Worm (Caenorhabditis elegans) whole organism, L1 larva: ENCODE measurements around the gene clx-1.

Experiments
- blmp-1 ChIP-seq: fragments of 150-350 bp; optimal IDR thresholded peaks from 2 replicates; lab custom pipeline; 2014; ENCODE audit warnings: missing biosample characterization, missing genetic modification characterization
- ceh-63 ChIP-seq: fragments of 200-800 bp; sonication (Bioruptor generic); optimal IDR thresholded peaks from 2 replicates; lab custom pipeline; 2018; ENCODE audit warnings: mild to moderate bottlenecking, missing genetic modification characterization, missing compliant biosample characterization
- ceh-8 ChIP-seq: fragments of 200-800 bp; sonication (Bioruptor generic); optimal IDR thresholded peaks from 2 replicates; lab custom pipeline; 2018; ENCODE audit warnings: mild to moderate bottlenecking, missing genetic modification characterization, moderate library complexity, missing compliant biosample characterization
- ceh-82 ChIP-seq, 3 experiments: fragments of 150-350 bp in 1 of 3; sonication (generic microtip) in 2 of 3; optimal IDR thresholded peaks; 2 replicates each; lab custom pipeline; 2014 to 2017; ENCODE audit warnings: missing biosample characterization in 3 of 3, missing genetic modification characterization in 3 of 3
- ceh-88 ChIP-seq: fragments of 200-800 bp; sonication (Bioruptor generic); IDR thresholded peaks from 2 replicates; pipeline ENCODE4 v1.3.6; 2022; ENCODE audit warnings: missing genetic modification characterization, missing compliant biosample characterization
- ceh-90 ChIP-seq: sonication (generic microtip); optimal IDR thresholded peaks from 2 replicates; lab custom pipeline; 2016; ENCODE audit warnings: missing genetic modification characterization, missing compliant biosample characterization
- ces-1 ChIP-seq: fragments of 150-350 bp; optimal IDR thresholded peaks from 2 replicates; lab custom pipeline; 2014; ENCODE audit warnings: missing biosample characterization, missing genetic modification reagents, missing genetic modification characterization
- dpl-1 ChIP-seq, 3 experiments: fragments of 150-350 bp in 2 of 3; sonication (generic microtip) in 1 of 3; optimal IDR thresholded peaks; 2 replicates each; lab custom pipeline; 2014 to 2017; ENCODE audit warnings: missing biosample characterization in 3 of 3, missing genetic modification characterization in 3 of 3, missing genetic modification reagents in 3 of 3
- dsc-1 ChIP-seq: sonication (generic microtip); optimal IDR thresholded peaks from 2 replicates; lab custom pipeline; 2016; ENCODE audit warnings: mild to moderate bottlenecking, missing genetic modification characterization, missing compliant biosample characterization
- efl-1 ChIP-seq, 4 experiments: fragments of 150-350 bp; optimal IDR thresholded peaks in 3 of 4; peaks in 1 of 4; 1 replicate in 1 of 4; 2 replicates in 3 of 4; lab custom pipeline; 2014; ENCODE audit warnings: missing biosample characterization in 2 of 4, missing genetic modification characterization in 2 of 4, missing genetic modification reagents in 2 of 4
- egl-13 ChIP-seq: sonication (generic microtip); optimal IDR thresholded peaks from 2 replicates; lab custom pipeline; 2016; ENCODE audit warnings: missing genotype, missing genetic modification reagents, missing genetic modification characterization, missing compliant biosample characterization
- elt-2 ChIP-seq: sonication (generic microtip); optimal IDR thresholded peaks from 2 replicates; lab custom pipeline; 2016; ENCODE audit warnings: missing genetic modification characterization, mild to moderate bottlenecking, inconsistent platforms, missing compliant biosample characterization, missing genetic modification reagents
- elt-3 ChIP-seq, 6 experiments: fragments of 150-350 bp in 1 of 6; sonication (generic microtip); optimal IDR thresholded peaks; 2 replicates each; lab custom pipeline; 2017 to 2018; ENCODE audit warnings: missing biosample characterization in 6 of 6, missing genetic modification characterization in 6 of 6, inconsistent platforms in 1 of 6
- ets-5 ChIP-seq: fragments of 200-800 bp; sonication (Bioruptor generic); IDR thresholded peaks from 2 replicates; pipeline ENCODE4 v1.3.6; 2022; ENCODE audit warnings: missing genetic modification characterization, missing compliant biosample characterization
- fkh-10 ChIP-seq: sonication (generic microtip); optimal IDR thresholded peaks from 2 replicates; lab custom pipeline; 2017; ENCODE audit warnings: missing biosample characterization, missing genetic modification reagents, missing genetic modification characterization
- fkh-8 ChIP-seq: sonication (generic microtip); optimal IDR thresholded peaks from 2 replicates; lab custom pipeline; 2016; ENCODE audit warnings: mild to moderate bottlenecking, missing genetic modification characterization, missing compliant biosample characterization
- grh-1 ChIP-seq: fragments of 200-800 bp; sonication (Bioruptor generic); IDR thresholded peaks from 2 replicates; pipeline ENCODE4 v1.3.6; 2022; ENCODE audit warnings: missing genetic modification reagents, missing genetic modification characterization, missing compliant biosample characterization
- hlh-17 ChIP-seq: fragments of 200-800 bp; sonication (Bioruptor generic); optimal IDR thresholded peaks from 2 replicates; lab custom pipeline; 2018; ENCODE audit warnings: missing genetic modification characterization, mild to moderate bottlenecking, missing compliant biosample characterization, moderate library complexity, borderline replicate concordance
- hlh-4 ChIP-seq: sonication (generic microtip); optimal IDR thresholded peaks from 2 replicates; lab custom pipeline; 2016; ENCODE audit warnings: mild to moderate bottlenecking, missing genetic modification characterization, missing compliant biosample characterization
- irx-1 ChIP-seq: sonication (generic microtip); optimal IDR thresholded peaks from 2 replicates; lab custom pipeline; 2016; ENCODE audit warnings: missing genetic modification characterization, missing compliant biosample characterization
- isw-1 ChIP-seq: fragments of 200-800 bp; sonication (Bioruptor generic); IDR thresholded peaks from 2 replicates; pipeline ENCODE4 v1.3.6; 2022; ENCODE audit warnings: missing genetic modification characterization, missing compliant biosample characterization
- lin-15B ChIP-seq: fragments of 150-350 bp; sonication (generic microtip); optimal IDR thresholded peaks from 3 replicates; lab custom pipeline; 2014; ENCODE audit warnings: missing biosample characterization, missing genetic modification characterization
- lin-39 ChIP-seq: fragments of 150-350 bp; optimal IDR thresholded peaks from 2 replicates; lab custom pipeline; 2014; ENCODE audit warnings: missing biosample characterization, missing genetic modification reagents, missing genetic modification characterization
- lir-3 ChIP-seq: sonication (generic microtip); optimal IDR thresholded peaks from 2 replicates; lab custom pipeline; 2016; ENCODE audit warnings: mild to moderate bottlenecking, missing genetic modification characterization, moderate library complexity, missing compliant biosample characterization; ENCODE audit not compliant: poor library complexity
- lsy-2 ChIP-seq, 2 experiments: fragments of 150-350 bp; optimal IDR thresholded peaks; 2 replicates each; lab custom pipeline; 2014; ENCODE audit warnings: missing biosample characterization in 2 of 2, missing genetic modification characterization in 2 of 2
- mab-9 ChIP-seq: fragments of 200-800 bp; sonication (Bioruptor generic); IDR thresholded peaks from 2 replicates; pipeline ENCODE4 v1.3.6; 2022; ENCODE audit warnings: missing genetic modification reagents, missing genetic modification characterization, missing compliant biosample characterization
- mef-2 ChIP-seq: fragments of 150-350 bp; optimal IDR thresholded peaks from 2 replicates; lab custom pipeline; 2014; ENCODE audit warnings: missing biosample characterization, missing genetic modification characterization
- nhr-11 ChIP-seq: fragments of 150-350 bp; optimal IDR thresholded peaks from 2 replicates; lab custom pipeline; 2014; ENCODE audit warnings: missing biosample characterization, missing genetic modification characterization
- nhr-19 ChIP-seq: fragments of 200-800 bp; sonication (Bioruptor generic); conservative IDR thresholded peaks from 2 replicates; pipeline ENCODE4 v1.3.6; 2022; ENCODE audit warnings: missing genetic modification characterization, missing compliant biosample characterization
- nhr-20 ChIP-seq: sonication (generic microtip); optimal IDR thresholded peaks from 2 replicates; lab custom pipeline; 2016; ENCODE audit warnings: mild to moderate bottlenecking, missing genetic modification characterization, missing compliant biosample characterization
- nhr-47 ChIP-seq: sonication (generic microtip); optimal IDR thresholded peaks from 2 replicates; lab custom pipeline; 2016; ENCODE audit warnings: mild to moderate bottlenecking, missing genetic modification characterization, moderate library complexity, missing compliant biosample characterization
- nhr-71 ChIP-seq: sonication (generic microtip); optimal IDR thresholded peaks from 2 replicates; lab custom pipeline; 2016; ENCODE audit warnings: mild to moderate bottlenecking, missing genetic modification characterization, moderate library complexity, missing compliant biosample characterization
- nhr-76 ChIP-seq: sonication (generic microtip); optimal IDR thresholded peaks from 2 replicates; lab custom pipeline; 2017; ENCODE audit warnings: missing biosample characterization, missing genetic modification characterization
- nhr-84 ChIP-seq: sonication (generic microtip); optimal IDR thresholded peaks from 2 replicates; lab custom pipeline; 2017; ENCODE audit warnings: missing biosample characterization, missing genetic modification characterization
- nhr-85 ChIP-seq: sonication (generic microtip); peaks from one replicate; lab custom pipeline; 2016; ENCODE audit warnings: missing genetic modification characterization, inconsistent platforms, missing compliant biosample characterization
- nhr-90 ChIP-seq: sonication (generic microtip); optimal IDR thresholded peaks from 2 replicates; lab custom pipeline; 2016; ENCODE audit warnings: mild to moderate bottlenecking, missing genetic modification characterization, missing compliant biosample characterization; ENCODE audit not compliant: poor library complexity
- pax-3 ChIP-seq: fragments of 200-800 bp; sonication (Bioruptor generic); optimal IDR thresholded peaks from 2 replicates; lab custom pipeline; 2018; ENCODE audit warnings: mild to moderate bottlenecking, missing genetic modification characterization, moderate library complexity, missing compliant biosample characterization
- rnt-1 ChIP-seq: sonication (generic microtip); optimal IDR thresholded peaks from 2 replicates; lab custom pipeline; 2016; ENCODE audit warnings: mild to moderate bottlenecking, missing genetic modification characterization, moderate library complexity, missing compliant biosample characterization
- skn-1 ChIP-seq: fragments of 150-350 bp; optimal IDR thresholded peaks from 2 replicates; lab custom pipeline; 2014; ENCODE audit warnings: missing biosample characterization, missing genetic modification characterization
- snpc-4 ChIP-seq: fragments of 150-350 bp; optimal IDR thresholded peaks from 2 replicates; lab custom pipeline; 2014; ENCODE audit warnings: missing biosample characterization, missing genetic modification characterization
- snu-23 ChIP-seq: sonication (generic microtip); optimal IDR thresholded peaks from 2 replicates; lab custom pipeline; 2016; ENCODE audit warnings: missing genetic modification characterization, missing compliant biosample characterization
- sup-37 ChIP-seq: fragments of 200-800 bp; sonication (Bioruptor generic); optimal IDR thresholded peaks from 2 replicates; lab custom pipeline; 2018; ENCODE audit warnings: mild to moderate bottlenecking, missing genetic modification characterization, missing compliant biosample characterization
- tbx-2 ChIP-seq: sonication (generic microtip); optimal IDR thresholded peaks from 2 replicates; lab custom pipeline; 2016; ENCODE audit warnings: missing genetic modification characterization, missing compliant biosample characterization
- tlp-1 ChIP-seq: fragments of 150-350 bp; optimal IDR thresholded peaks from 2 replicates; lab custom pipeline; 2014; ENCODE audit warnings: missing biosample characterization, missing genetic modification characterization
- unc-30 ChIP-seq: sonication (generic microtip); optimal IDR thresholded peaks from 2 replicates; lab custom pipeline; 2017; ENCODE audit warnings: missing biosample characterization, missing genetic modification characterization
- unc-62 ChIP-seq: fragments of 150-350 bp; optimal IDR thresholded peaks from 2 replicates; lab custom pipeline; 2014; ENCODE audit warnings: missing biosample characterization, missing genetic modification reagents, missing genetic modification characterization
- unc-86 ChIP-seq: sonication (generic microtip); optimal IDR thresholded peaks from 2 replicates; lab custom pipeline; 2016; ENCODE audit warnings: missing genetic modification characterization, missing compliant biosample characterization
- unc-98 ChIP-seq: fragments of 200-800 bp; sonication (Bioruptor generic); IDR thresholded peaks from 2 replicates; pipeline ENCODE4 v1.3.6; 2022; ENCODE audit warnings: missing genetic modification characterization, missing compliant biosample characterization
- vab-15 ChIP-seq: sonication (generic microtip); optimal IDR thresholded peaks from 2 replicates; lab custom pipeline; 2017; ENCODE audit warnings: missing genotype, mild to moderate bottlenecking, missing genetic modification characterization, missing compliant biosample characterization
- xbp-1 ChIP-seq: sonication (generic microtip); optimal IDR thresholded peaks from 2 replicates; lab custom pipeline; 2016; ENCODE audit warnings: missing genetic modification characterization, missing compliant biosample characterization
- zag-1 ChIP-seq: fragments of 150-350 bp; optimal IDR thresholded peaks from 2 replicates; lab custom pipeline; 2014; ENCODE audit warnings: missing biosample characterization, missing genetic modification characterization
- ztf-11 ChIP-seq, 2 experiments: sonication (generic microtip); optimal IDR thresholded peaks; 2 replicates each; lab custom pipeline; 2016 to 2017; ENCODE audit warnings: missing genetic modification characterization in 2 of 2, missing biosample characterization in 1 of 2, missing compliant biosample characterization in 1 of 2
- ztf-4 ChIP-seq: fragments of 150-350 bp; optimal IDR thresholded peaks from 2 replicates; lab custom pipeline; 2014; ENCODE audit warnings: missing biosample characterization, missing genetic modification characterization

Gene clx-1

DNA sequence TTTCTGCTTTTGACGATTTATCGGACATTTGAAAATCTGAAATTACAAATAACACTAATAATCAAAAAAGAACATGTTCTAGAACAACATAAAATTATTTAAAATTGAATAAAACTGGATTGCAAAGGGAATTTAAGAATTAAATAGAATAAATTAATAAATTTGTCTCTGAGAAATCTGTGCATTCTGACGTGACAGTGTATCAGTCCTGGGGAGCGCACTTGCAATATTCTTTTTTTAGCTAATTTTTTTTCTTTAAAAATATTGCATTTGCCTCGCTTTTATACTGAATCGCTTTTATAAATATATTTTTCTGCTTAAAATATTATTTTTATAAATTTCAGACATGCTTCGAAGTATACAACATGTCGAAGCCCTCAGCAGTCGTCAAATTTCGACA is 24.7 kb upstream of the clx-1 start, which contains the start of the genes mrpl-1, emc-6 and mrps-24:
Gene mrpl-1 (minus strand): TSS at position 1 of the 400 bp plus-strand sequence.
Gene emc-6 (minus strand): TSS at position 36 of the 400 bp plus-strand sequence.
Gene mrps-24 (plus strand): TSS at position 345 of the 400 bp plus-strand sequence.
- TF ChIP-seq nhr-84 (tag; lab: Kevin White, UChicago): no peak
- TF ChIP-seq ceh-90 (tag; lab: Kevin White, UChicago): no peak
- TF ChIP-seq nhr-19 (GFP tag; lab: Robert Waterston, UW): peak; percentile 58
- TF ChIP-seq blmp-1: peak; percentile 50
- TF ChIP-seq lir-3 (tag; lab: Kevin White, UChicago): peak; percentile 35
- TF ChIP-seq elt-2: peak; percentile 3
- no peak for TF ChIP-seq ceh-88
- no peak for TF ChIP-seq mab-9
- TF ChIP-seq snu-23: peak; percentile 73
- TF ChIP-seq irx-1: no peak
- TF ChIP-seq lsy-2 (tag; optimal IDR thresholded peaks at IDR 0.05; lab: Kevin White, UChicago): peak; percentile 78 to 85
- peak; percentile 36 for TF ChIP-seq unc-86 (tag; lab: Kevin White, UChicago)
- TF ChIP-seq lin-15B (tag; lab: Kevin White, UChicago): peak; percentile 74
- no peak for TF ChIP-seq ztf-4 (tag; lab: Kevin White, UChicago)
- TF ChIP-seq pax-3 (tag; lab: Kevin White, UChicago): no peak
- TF ChIP-seq ceh-63 (GFP tag; lab: Kevin White, UChicago): no peak
- no peak for TF ChIP-seq tlp-1 (tag; lab: Kevin White, UChicago)
- TF ChIP-seq unc-62: no peak
- no peak for TF ChIP-seq hlh-17 (GFP tag; lab: Kevin White, UChicago)
- peak; percentile 31 for TF ChIP-seq snpc-4 (tag; lab: Kevin White, UChicago)
- TF ChIP-seq mef-2 (tag; lab: Kevin White, UChicago): no peak
- TF ChIP-seq dpl-1 (GFP tag; optimal IDR thresholded peaks at IDR 0.05; lab: Kevin White, UChicago): peak; percentile 57 to 80 (median 65)
- no peak for TF ChIP-seq nhr-11 (tag; lab: Kevin White, UChicago)
- peak; percentile 56 for TF ChIP-seq nhr-90 (tag; lab: Kevin White, UChicago)
- TF ChIP-seq unc-98 (GFP tag; lab: Robert Waterston, UW): no peak
- TF ChIP-seq ceh-82 (tag; optimal IDR thresholded peaks at IDR 0.05; lab: Kevin White, UChicago): peak in 2 of 3 experiments; percentile 50 to 55
- peak; percentile 28 for TF ChIP-seq dsc-1
- peak; percentile 68 for TF ChIP-seq xbp-1 (tag; lab: Kevin White, UChicago)
- TF ChIP-seq ces-1 (GFP tag; lab: Kevin White, UChicago): no peak
- no peak for TF ChIP-seq nhr-47
- no peak for TF ChIP-seq nhr-76 (tag; lab: Kevin White, UChicago)
- TF ChIP-seq egl-13 (tag; lab: Kevin White, UChicago): peak; percentile 35
- peak; percentile 58 to 67 for TF ChIP-seq efl-1 (optimal IDR thresholded peaks at IDR 0.05; lab: Kevin White, UChicago)
- TF ChIP-seq efl-1 (GFP tag; optimal IDR thresholded peaks at IDR 0.05 in 1 of 2; lab: Kevin White, UChicago): peak; percentile 69 to 94
- no peak for TF ChIP-seq fkh-10 (GFP tag; lab: Kevin White, UChicago)
- TF ChIP-seq tbx-2 (tag; lab: Kevin White, UChicago): peak; percentile 56
- no peak for TF ChIP-seq ztf-11 (tag; optimal IDR thresholded peaks at IDR 0.05; lab: Kevin White, UChicago)
- TF ChIP-seq fkh-8 (tag; lab: Kevin White, UChicago): peak; percentile 18
- TF ChIP-seq skn-1 (tag; lab: Kevin White, UChicago): peak; percentile 74
- TF ChIP-seq rnt-1 (tag; lab: Kevin White, UChicago): peak; percentile 53
- TF ChIP-seq hlh-4 (tag; lab: Kevin White, UChicago): no peak
- no peak for TF ChIP-seq vab-15 (tag; lab: Kevin White, UChicago)
- no peak for TF ChIP-seq ceh-8 (GFP tag; lab: Kevin White, UChicago)
- TF ChIP-seq zag-1 (tag; lab: Kevin White, UChicago): no peak
- no peak for TF ChIP-seq ets-5 (GFP tag; lab: Robert Waterston, UW)
- TF ChIP-seq nhr-85 (tag; lab: Kevin White, UChicago): no peak
- no peak; the same call in 1 of the 2 replicates for TF ChIP-seq isw-1 (GFP tag; lab: Robert Waterston, UW)
- no peak for TF ChIP-seq unc-30 (tag; lab: Kevin White, UChicago)
- TF ChIP-seq nhr-71 (tag; lab: Kevin White, UChicago): peak; percentile 76
- no peak for TF ChIP-seq lin-39 (tag; lab: Kevin White, UChicago)
- TF ChIP-seq nhr-20: peak; percentile 59
- TF ChIP-seq sup-37: no peak
- peak in 1 of 6 experiments; percentile 16 for TF ChIP-seq elt-3 (tag; optimal IDR thresholded peaks at IDR 0.05; lab: Kevin White, UChicago)
- TF ChIP-seq grh-1 (GFP tag; lab: Robert Waterston, UW): no peak
